Worm (Caenorhabditis elegans) whole organism, L1 larva: ENCODE results near the gene fbxa-182.

ENCODE experiments used
- aha-1 ChIP-seq: fragments of 150-350 bp; optimal IDR thresholded peaks from 2 replicates; lab custom pipeline; 2014; ENCODE audit warnings: missing biosample characterization, missing genetic modification characterization
- ceh-82 ChIP-seq, 3 experiments: fragments of 150-350 bp in 1 of 3; sonication (generic microtip) in 2 of 3; optimal IDR thresholded peaks; 2 replicates each; lab custom pipeline; 2014 to 2017; ENCODE audit warnings: missing biosample characterization in 3 of 3, missing genetic modification characterization in 3 of 3
- elt-2 ChIP-seq: sonication (generic microtip); optimal IDR thresholded peaks from 2 replicates; lab custom pipeline; 2016; ENCODE audit warnings: missing genetic modification characterization, mild to moderate bottlenecking, inconsistent platforms, missing compliant biosample characterization, missing genetic modification reagents
- fos-1 ChIP-seq: fragments of 150-350 bp; optimal IDR thresholded peaks from 2 replicates; lab custom pipeline; 2014; ENCODE audit warnings: missing biosample characterization, missing genetic modification characterization
- lin-13 ChIP-seq: fragments of 150-350 bp; optimal IDR thresholded peaks from 2 replicates; lab custom pipeline; 2014; ENCODE audit warnings: missing biosample characterization, missing genetic modification reagents, missing genetic modification characterization
- lin-14 ChIP-seq: fragments of 200-800 bp; sonication (Bioruptor generic); optimal IDR thresholded peaks from 2 replicates; lab custom pipeline; 2018; ENCODE audit warnings: mild to moderate bottlenecking, missing genetic modification characterization, moderate library complexity, missing compliant biosample characterization
- lin-39 ChIP-seq: fragments of 150-350 bp; optimal IDR thresholded peaks from 2 replicates; lab custom pipeline; 2014; ENCODE audit warnings: missing biosample characterization, missing genetic modification reagents, missing genetic modification characterization
- nhr-28 ChIP-seq: fragments of 150-350 bp; optimal IDR thresholded peaks from 2 replicates; lab custom pipeline; 2014; ENCODE audit warnings: missing biosample characterization, missing genetic modification characterization
- nhr-77 ChIP-seq: fragments of 150-350 bp; optimal IDR thresholded peaks from 2 replicates; lab custom pipeline; 2014; ENCODE audit warnings: missing biosample characterization, missing genetic modification characterization
- pqm-1 ChIP-seq: sonication (generic microtip); optimal IDR thresholded peaks from 3 replicates; lab custom pipeline; 2017; ENCODE audit warnings: missing biosample characterization, missing genetic modification characterization
- xbp-1 ChIP-seq: sonication (generic microtip); optimal IDR thresholded peaks from 2 replicates; lab custom pipeline; 2016; ENCODE audit warnings: missing genetic modification characterization, missing compliant biosample characterization
- zag-1 ChIP-seq: fragments of 150-350 bp; optimal IDR thresholded peaks from 2 replicates; lab custom pipeline; 2014; ENCODE audit warnings: missing biosample characterization, missing genetic modification characterization
- ztf-4 ChIP-seq: fragments of 150-350 bp; optimal IDR thresholded peaks from 2 replicates; lab custom pipeline; 2014; ENCODE audit warnings: missing biosample characterization, missing genetic modification characterization

DNA sequence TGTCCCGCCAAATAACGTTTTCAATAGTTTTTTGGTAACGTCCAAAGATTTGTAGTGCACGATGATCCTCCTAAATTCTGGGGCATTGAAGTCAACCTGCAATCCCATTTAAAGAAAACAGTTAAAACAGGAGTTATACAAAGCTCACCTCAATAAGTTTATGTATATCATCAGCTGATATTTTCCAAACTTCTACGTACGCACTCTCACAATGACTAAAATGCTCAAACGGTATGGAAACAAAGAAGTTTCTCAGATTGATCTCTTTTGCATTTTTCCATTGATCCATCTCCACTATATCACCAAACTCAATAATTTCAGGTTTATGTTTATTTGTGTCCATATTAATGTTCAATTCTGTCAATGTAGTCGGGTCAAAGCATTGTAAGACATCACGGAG is 994 bp downstream of the fbxa-182 start:
- no peak for TF ChIP-seq aha-1 (tag; lab: Kevin White, UChicago)
- TF ChIP-seq ztf-4 (tag; lab: Kevin White, UChicago): no peak
- no peak for TF ChIP-seq elt-2 (tag; lab: Kevin White, UChicago)
- no peak for TF ChIP-seq nhr-28 (tag; lab: Kevin White, UChicago)
- no peak for TF ChIP-seq lin-13 (GFP tag; lab: Kevin White, UChicago)
- no peak for TF ChIP-seq zag-1 (tag; lab: Kevin White, UChicago)
- TF ChIP-seq fos-1 (tag; lab: Kevin White, UChicago): no peak
- TF ChIP-seq lin-39 (tag; lab: Kevin White, UChicago): no peak
- TF ChIP-seq nhr-77: no peak
- TF ChIP-seq xbp-1: no peak
- TF ChIP-seq pqm-1 (tag; lab: Kevin White, UChicago): no peak
- no peak for TF ChIP-seq ceh-82 (tag; optimal IDR thresholded peaks at IDR 0.05; lab: Kevin White, UChicago)
- TF ChIP-seq lin-14 (GFP tag; lab: Kevin White, UChicago): no peak
